Worm (Caenorhabditis elegans) whole organism, mixed stage, embryonic: ENCODE results near the gene comt-5.

Experiments
- blmp-1 ChIP-seq: fragments of 150-350 bp; optimal IDR thresholded peaks from 2 replicates; lab custom pipeline; 2014; ENCODE audit warnings: missing biosample characterization, missing genetic modification characterization
- elt-3 ChIP-seq: fragments of 150-350 bp; optimal IDR thresholded peaks from 2 replicates; lab custom pipeline; 2014; ENCODE audit warnings: missing biosample characterization, missing genetic modification characterization
- lsy-2 ChIP-seq: fragments of 150-350 bp; optimal IDR thresholded peaks from 2 replicates; lab custom pipeline; 2014; ENCODE audit warnings: missing biosample characterization, missing genetic modification characterization
- mab-5 ChIP-seq: fragments of 150-350 bp; optimal IDR thresholded peaks from 2 replicates; lab custom pipeline; 2014; ENCODE audit warnings: missing biosample characterization, missing genetic modification characterization
- mls-2 ChIP-seq: sonication (generic microtip); optimal IDR thresholded peaks from 2 replicates; lab custom pipeline; 2016; ENCODE audit warnings: mild to moderate bottlenecking, missing genetic modification characterization, moderate library complexity, missing compliant biosample characterization
- sptf-1 ChIP-seq: sonication (generic microtip); optimal IDR thresholded peaks from 2 replicates; lab custom pipeline; 2017; ENCODE audit warnings: mild to moderate bottlenecking, missing genetic modification characterization, moderate library complexity, missing compliant biosample characterization
- unc-62 ChIP-seq: fragments of 150-350 bp; optimal IDR thresholded peaks from 2 replicates; lab custom pipeline; 2014; ENCODE audit warnings: missing biosample characterization, missing genetic modification reagents, missing genetic modification characterization
- ztf-11 ChIP-seq: fragments of 150-350 bp; optimal IDR thresholded peaks from 2 replicates; lab custom pipeline; 2014; ENCODE audit warnings: missing biosample characterization, missing genetic modification characterization

DNA sequence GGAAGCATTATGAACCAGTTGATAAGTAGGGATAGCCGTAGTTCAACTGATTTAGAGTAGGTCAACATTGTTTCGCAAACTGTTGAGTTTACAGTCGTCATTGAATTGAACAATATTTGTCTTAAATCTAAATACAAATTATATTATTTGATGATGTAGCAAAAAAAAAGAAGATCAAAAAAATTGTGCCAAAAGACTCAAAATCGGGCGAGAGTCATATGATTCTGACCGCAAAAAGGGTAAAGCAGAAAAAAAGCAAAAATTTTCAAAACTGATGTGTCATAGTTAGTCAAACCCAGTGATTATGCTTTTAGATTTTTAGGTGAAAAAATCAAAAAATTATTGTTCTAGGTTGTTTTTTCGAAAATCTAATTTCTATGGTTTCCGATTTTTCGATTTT lies 25.6 kb downstream of the comt-5 start, which contains the start of gene srab-13:
- TF ChIP-seq mab-5 (no peak), ztf-11 (tag; lab: Kevin White, UChicago) (no peak), sptf-1 (tag; lab: Kevin White, UChicago) (no peak), lsy-2 (tag; lab: Kevin White, UChicago) (no peak), elt-3 (tag; lab: Kevin White, UChicago) (no peak), mls-2 (tag; lab: Kevin White, UChicago) (no peak), unc-62 (no peak), blmp-1 (tag; lab: Kevin White, UChicago) (no peak)
